Fruit fly (Drosophila melanogaster) Kc167 (cell line): Measurements from ENCODE around the gene mRpL14.

Source experiments
- Myc ChIP-seq: fragments of >200 bp; optimal IDR thresholded peaks from 2 replicates; lab custom pipeline; 2017; ENCODE audit warnings: missing external identifiers
- Sin3A ChIP-seq: fragments of >200 bp; optimal IDR thresholded peaks from 2 replicates; lab custom pipeline; 2018; ENCODE audit warnings: missing external identifiers
- h ChIP-seq: fragments of >200 bp; optimal IDR thresholded peaks from 3 replicates; lab custom pipeline; 2018; ENCODE audit warnings: missing external identifiers
- insv ChIP-seq: fragments of >200 bp; optimal IDR thresholded peaks from 3 replicates; lab custom pipeline; 2018; ENCODE audit warnings: missing external identifiers
- psq ChIP-seq: fragments of >200 bp; optimal IDR thresholded peaks from 2 replicates; lab custom pipeline; 2017; ENCODE audit warnings: missing external identifiers
- ttk ChIP-seq: sonication (Bioruptor generic); optimal IDR thresholded peaks from 2 replicates; lab custom pipeline; 2017; ENCODE audit warnings: missing external identifiers

The mRpL14 gene

dm6 chrX:2352819-2353218 is 8.4 kb upstream of the mRpL14 start:
- no peak for TF ChIP-seq Sin3A (lab: Kevin White, UChicago)
- no peak for TF ChIP-seq psq (lab: Kevin White, UChicago)
- TF ChIP-seq insv: no peak
- no peak for TF ChIP-seq Myc (lab: Kevin White, UChicago)
- TF ChIP-seq ttk: no peak
- no peak for TF ChIP-seq h (lab: Kevin White, UChicago)

dm6 chrX:2350228-2350564 is 5.7 kb upstream of the mRpL14 start:
- TF ChIP-seq h (lab: Kevin White, UChicago) (no peak), insv (no peak), Sin3A (lab: Kevin White, UChicago) (no peak), psq (lab: Kevin White, UChicago) (no peak), Myc (lab: Kevin White, UChicago) (no peak), ttk (no peak)

dm6 chrX:2349510-2350227 is 5.2 kb upstream of the mRpL14 start:
- TF ChIP-seq ttk (no peak), Sin3A (lab: Kevin White, UChicago) (no peak), Myc (lab: Kevin White, UChicago) (no peak), psq (lab: Kevin White, UChicago) (no peak), insv (no peak), h (lab: Kevin White, UChicago) (no peak)

dm6 chrX:2340009-2340733 is 4.3 kb downstream of the mRpL14 start:
- TF ChIP-seq Myc (lab: Kevin White, UChicago): no peak
- TF ChIP-seq Sin3A (lab: Kevin White, UChicago): no peak
- no peak for TF ChIP-seq ttk
- no peak for TF ChIP-seq insv
- no peak for TF ChIP-seq psq (lab: Kevin White, UChicago)
- no peak for TF ChIP-seq h (lab: Kevin White, UChicago)

dm6 chrX:2337184-2337583 is 7.3 kb downstream of the mRpL14 start:
- no peak for TF ChIP-seq insv
- no peak for TF ChIP-seq Sin3A (lab: Kevin White, UChicago)
- no peak for TF ChIP-seq psq (lab: Kevin White, UChicago)
- TF ChIP-seq h (lab: Kevin White, UChicago): no peak
- no peak for TF ChIP-seq ttk
- TF ChIP-seq Myc (lab: Kevin White, UChicago): no peak

- TF ChIP-seq Sin3A (lab: Kevin White, UChicago) (no peak), ttk (no peak), h (lab: Kevin White, UChicago) (no peak), insv (no peak), psq (lab: Kevin White, UChicago) (no peak), Myc (lab: Kevin White, UChicago) (no peak)
Observed at dm6 chrX:2336428-2336827, 8.0 kb downstream of the mRpL14 start.

- TF ChIP-seq Sin3A (lab: Kevin White, UChicago) (no peak), insv (no peak), Myc (lab: Kevin White, UChicago) (no peak), psq (lab: Kevin White, UChicago) (no peak), h (lab: Kevin White, UChicago) (no peak), ttk (no peak)
Observed at dm6 chrX:2334556-2335137, 9.8 kb downstream of the mRpL14 start, which contains the start of gene Ilp6. TSS of gene Ilp6 (minus strand) at chrX:2334658.

- no peak for TF ChIP-seq psq (lab: Kevin White, UChicago)
- no peak for TF ChIP-seq Myc (lab: Kevin White, UChicago)
- TF ChIP-seq insv: no peak
- no peak for TF ChIP-seq ttk
- no peak for TF ChIP-seq Sin3A (lab: Kevin White, UChicago)
- no peak for TF ChIP-seq h (lab: Kevin White, UChicago)
Observed at dm6 chrX:2334025-2334424, 10.4 kb downstream of the mRpL14 start.

dm6 chrX:2332784-2333183 is 11.7 kb downstream of the mRpL14 start:
- no peak for TF ChIP-seq psq (lab: Kevin White, UChicago)
- no peak for TF ChIP-seq Myc (lab: Kevin White, UChicago)
- TF ChIP-seq Sin3A (lab: Kevin White, UChicago): no peak
- no peak for TF ChIP-seq insv
- TF ChIP-seq h (lab: Kevin White, UChicago): no peak

- no peak for TF ChIP-seq insv
- no peak for TF ChIP-seq Sin3A (lab: Kevin White, UChicago)
- TF ChIP-seq h (lab: Kevin White, UChicago): no peak
- no peak for TF ChIP-seq psq (lab: Kevin White, UChicago)
- no peak for TF ChIP-seq ttk
- no peak for TF ChIP-seq Myc (lab: Kevin White, UChicago)
Observed at dm6 chrX:2329312-2329711, 15.1 kb downstream of the mRpL14 start.

dm6 chrX:2326828-2327227 is 17.6 kb downstream of the mRpL14 start, which contains the start of gene CG2854:
TSS of gene CG2854 (plus strand) at chrX:2327128.
- TF ChIP-seq psq (lab: Kevin White, UChicago): no peak
- TF ChIP-seq Myc (lab: Kevin White, UChicago): no peak
- TF ChIP-seq h (lab: Kevin White, UChicago): no peak
- TF ChIP-seq ttk: no peak
- TF ChIP-seq insv: no peak
- TF ChIP-seq Sin3A (lab: Kevin White, UChicago): no peak
